Fruit fly (Drosophila melanogaster): ENCODE data around the gene mRpL12.

The mRpL12 gene

DNA sequence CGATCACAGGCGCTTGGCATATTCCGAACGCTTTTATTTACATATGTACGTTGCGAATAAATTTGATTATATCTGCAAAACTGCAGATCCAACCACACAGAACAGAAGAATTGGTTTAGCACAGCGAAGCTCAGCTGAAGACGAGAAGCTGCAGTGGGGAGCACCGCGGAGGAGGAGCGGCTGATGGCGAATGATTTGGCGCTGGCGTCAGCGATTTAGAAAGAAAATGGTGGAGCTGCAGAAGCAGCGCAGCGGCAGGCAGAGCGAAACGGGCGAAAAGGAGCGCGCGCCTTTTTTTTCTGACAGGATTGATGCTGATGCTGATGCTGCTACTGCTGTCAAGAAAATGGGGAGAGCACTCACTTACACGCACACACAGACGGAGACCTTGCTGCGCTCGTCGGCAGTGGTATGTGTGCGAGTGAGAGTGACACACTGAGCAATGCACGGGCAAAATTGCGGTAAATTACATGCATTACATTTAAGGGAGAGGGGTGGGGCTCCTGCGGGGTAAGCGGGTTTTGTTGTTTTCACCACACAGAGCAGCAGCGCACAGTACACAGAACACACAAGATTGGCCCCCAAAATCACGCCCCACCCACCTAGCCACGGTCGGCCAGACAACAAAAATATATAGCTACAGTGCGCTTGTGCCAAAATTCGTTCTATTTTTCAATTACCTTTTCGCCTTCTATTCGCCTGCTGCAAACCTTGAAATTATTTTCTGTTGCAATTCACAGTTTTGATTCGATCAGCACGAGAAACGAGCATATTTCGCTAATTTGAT, 40.5 kb downstream of the mRpL12 start:
- TF ChIP-seq insv (optimal IDR thresholded peaks at IDR 0.05) (no peak), Sin3A (optimal IDR thresholded peaks at IDR 0.05) (no peak), psq (optimal IDR thresholded peaks at IDR 0.05) (no peak), h (optimal IDR thresholded peaks at IDR 0.05) (no peak), ttk (optimal IDR thresholded peaks at IDR 0.05) (no peak), Myc (optimal IDR thresholded peaks at IDR 0.05) (no peak)

DNA sequence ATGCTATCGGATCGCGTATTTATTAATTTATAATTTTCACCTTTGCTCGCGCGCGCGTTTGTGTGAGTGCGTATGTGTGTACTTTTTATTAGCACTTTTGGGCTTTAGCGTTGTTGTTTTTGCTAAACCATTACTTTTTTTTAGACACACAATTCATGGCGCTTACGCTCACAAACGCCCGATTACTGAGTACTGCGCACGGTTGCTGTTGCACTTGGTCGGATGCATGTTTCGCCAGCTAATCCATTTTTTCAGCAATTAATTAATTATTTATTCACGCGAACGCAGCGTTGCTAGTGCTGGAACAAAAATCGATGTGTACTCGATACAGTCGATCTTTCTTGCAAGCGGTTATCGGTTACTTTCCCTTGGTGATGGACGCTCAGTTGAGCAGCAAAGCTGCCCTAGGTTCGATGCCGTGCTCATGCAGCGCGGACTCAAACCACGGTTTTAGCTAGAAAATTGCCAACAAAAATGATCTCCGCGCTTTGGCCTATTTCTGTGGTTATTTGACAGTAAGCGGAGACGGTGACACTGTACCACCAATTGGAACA, 41.2 kb downstream of the mRpL12 start, which contains the start of the genes smg and CG5087:
TSS of gene smg (minus strand) at position 304 of the 554 bp plus-strand sequence.
TSS of gene CG5087 (plus strand) at position 499 of the 554 bp plus-strand sequence.
- no peak for TF ChIP-seq Myc (optimal IDR thresholded peaks at IDR 0.05)
- no peak for TF ChIP-seq psq (optimal IDR thresholded peaks at IDR 0.05)
- no peak for TF ChIP-seq insv (optimal IDR thresholded peaks at IDR 0.05)
- TF ChIP-seq h (optimal IDR thresholded peaks at IDR 0.05), result no peak
- TF ChIP-seq Sin3A (optimal IDR thresholded peaks at IDR 0.05), result no peak
- TF ChIP-seq ttk (optimal IDR thresholded peaks at IDR 0.05), result no peak

DNA sequence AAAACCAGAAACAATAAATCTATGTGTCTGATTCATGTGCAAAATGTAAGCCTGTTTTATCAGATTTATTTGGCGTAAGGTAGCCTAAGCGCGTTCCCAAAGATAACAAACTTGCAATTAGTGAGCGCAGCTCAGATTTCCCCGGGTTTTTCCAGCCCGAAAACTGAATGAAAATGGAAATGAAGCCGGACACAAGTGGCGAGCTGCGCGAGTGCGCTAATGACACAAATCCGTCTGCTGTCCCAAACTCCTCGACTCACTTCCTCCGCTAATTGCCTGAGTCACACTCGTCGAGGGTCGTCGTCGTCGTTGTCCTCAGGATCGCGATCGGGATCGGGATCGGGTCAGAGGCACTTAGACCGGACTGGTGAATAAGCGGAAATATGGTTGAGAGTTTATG, 45.9 kb downstream of the mRpL12 start:
- TF ChIP-seq insv (optimal IDR thresholded peaks at IDR 0.05), result no peak
- no peak for TF ChIP-seq psq (optimal IDR thresholded peaks at IDR 0.05)
- no peak for TF ChIP-seq Sin3A (optimal IDR thresholded peaks at IDR 0.05)
- no peak for TF ChIP-seq ttk (optimal IDR thresholded peaks at IDR 0.05)
- TF ChIP-seq h (optimal IDR thresholded peaks at IDR 0.05), result no peak
- TF ChIP-seq Myc (optimal IDR thresholded peaks at IDR 0.05), result no peak

DNA sequence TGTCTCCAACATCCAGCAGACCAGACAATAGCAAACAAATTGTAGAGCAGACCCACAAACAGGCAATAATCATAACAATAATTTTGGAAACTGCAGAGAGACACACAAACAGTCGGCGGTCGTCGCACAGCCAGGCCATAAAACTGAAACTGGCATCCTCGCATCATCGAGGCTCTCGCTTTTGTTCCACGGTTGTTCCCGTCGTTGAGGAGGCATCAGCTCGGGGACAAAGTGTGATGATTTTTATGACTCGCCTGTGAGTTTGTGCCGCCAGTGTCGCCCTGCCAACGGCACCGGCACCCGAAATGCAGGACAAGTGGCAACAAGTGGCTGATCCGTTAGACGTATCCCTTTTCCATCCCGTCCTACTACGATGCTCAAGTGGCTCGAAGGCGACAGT, 46.8 kb downstream of the mRpL12 start:
- TF ChIP-seq Sin3A (optimal IDR thresholded peaks at IDR 0.05) (no peak), Myc (optimal IDR thresholded peaks at IDR 0.05) (no peak), h (optimal IDR thresholded peaks at IDR 0.05) (no peak), ttk (optimal IDR thresholded peaks at IDR 0.05) (no peak), insv (optimal IDR thresholded peaks at IDR 0.05) (no peak), psq (optimal IDR thresholded peaks at IDR 0.05) (no peak)

DNA sequence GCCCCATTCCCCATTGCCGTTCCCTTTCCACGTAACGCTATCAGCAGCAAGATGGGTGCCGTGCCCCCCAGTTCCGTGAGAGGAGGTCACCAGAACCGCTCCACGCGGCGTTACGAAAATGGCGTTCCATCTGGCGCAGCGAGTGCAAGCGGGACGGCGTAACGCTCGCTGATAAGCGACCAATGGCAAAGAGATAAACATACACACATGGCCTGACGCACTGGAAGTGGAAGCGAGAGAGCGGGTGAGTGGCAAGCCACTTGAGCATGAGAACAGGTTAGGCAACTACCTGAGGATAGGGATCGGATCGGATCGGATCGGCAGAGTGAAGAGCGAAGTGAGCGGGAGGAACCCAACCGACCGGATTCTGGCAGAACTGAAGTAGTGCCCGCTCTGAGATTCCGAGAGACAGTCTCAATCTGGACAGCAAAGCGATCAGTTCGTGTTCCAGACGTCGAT, 48.2 kb downstream of the mRpL12 start, which contains the start of gene Doc3:
TSS of gene Doc3 (plus strand) at position 409 of the 459 bp plus-strand sequence.
- TF ChIP-seq insv (optimal IDR thresholded peaks at IDR 0.05) (no peak), h (optimal IDR thresholded peaks at IDR 0.05) (no peak), psq (optimal IDR thresholded peaks at IDR 0.05) (no peak), ttk (optimal IDR thresholded peaks at IDR 0.05) (no peak), Myc (optimal IDR thresholded peaks at IDR 0.05) (no peak), Sin3A (optimal IDR thresholded peaks at IDR 0.05) (no peak)

Data from Kc167 (cell line).